Fruit fly (Drosophila melanogaster): Measurements from ENCODE around the gene Nep4.
A peak's percentile ranks its signal among the peaks of the same experiment; 100 is the strongest.

Nep4 gene

dm6 chr3R:20652350-20652749 lies 7.4 kb downstream of the Nep4 start, which contains the start of gene GluRIID:
GluRIID (minus strand) TSS chr3R:20652450.
- TF ChIP-seq rgr (GFP tag; optimal IDR thresholded peaks at IDR 0.05): peak; percentile 4
- TF ChIP-seq foxo (GFP tag; optimal IDR thresholded peaks at IDR 0.05): no peak

dm6 chr3R:20648616-20649015 lies 11.1 kb downstream of the Nep4 start, which contains the start of gene GluRIIE:
GluRIIE (minus strand) TSS chr3R:20648716.
- TF ChIP-seq sv (GFP tag; optimal IDR thresholded peaks at IDR 0.05): no peak
- TF ChIP-seq dl (GFP tag; optimal IDR thresholded peaks at IDR 0.05; ENCODE audit: insufficient read depth in 1 of 2, partially characterized antibody in 2 of 2): no peak
- TF ChIP-seq br (GFP tag; optimal IDR thresholded peaks at IDR 0.05): no peak
- no peak for TF ChIP-seq dmrt93B (GFP tag; optimal IDR thresholded peaks at IDR 0.05)
- no peak for TF ChIP-seq Rel (GFP tag; optimal IDR thresholded peaks at IDR 0.05)
- no peak for TF ChIP-seq Rel (tag; optimal IDR thresholded peaks at IDR 0.05)
- TF ChIP-seq tai (GFP tag; optimal IDR thresholded peaks at IDR 0.05): no peak
- no peak for TF ChIP-seq jim (GFP tag; optimal IDR thresholded peaks at IDR 0.05)
- no peak for TF ChIP-seq OdsH (GFP tag; optimal IDR thresholded peaks at IDR 0.05)
- TF ChIP-seq h (GFP tag; optimal IDR thresholded peaks at IDR 0.05): no peak
- TF ChIP-seq fru (GFP tag; optimal IDR thresholded peaks at IDR 0.05): no peak
- TF ChIP-seq Jra (GFP tag; optimal IDR thresholded peaks at IDR 0.05): no peak
- TF ChIP-seq N (GFP tag; optimal IDR thresholded peaks at IDR 0.05): no peak

DNA sequence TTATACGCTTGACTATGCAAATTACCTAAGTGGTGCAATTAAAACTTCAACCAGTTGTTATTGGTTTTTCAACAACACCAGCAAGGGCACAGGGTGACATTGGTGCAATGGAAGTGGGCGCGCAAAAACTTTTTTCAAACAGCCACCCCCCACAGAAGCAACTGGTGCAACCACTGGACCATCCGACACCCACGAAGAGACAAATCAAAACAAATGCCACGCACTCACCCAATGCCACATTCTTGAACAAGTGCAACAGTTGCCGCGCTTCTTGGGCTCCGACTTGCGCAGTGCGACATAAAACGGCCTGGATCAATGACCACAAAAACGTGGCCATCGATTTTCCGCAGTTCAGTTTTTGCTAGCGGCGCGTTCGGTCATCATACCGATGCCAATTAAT lies 24.0 kb downstream of the Nep4 start:
- TF ChIP-seq Myc (optimal IDR thresholded peaks at IDR 0.05) (peak; percentile 11), tai (GFP tag; optimal IDR thresholded peaks at IDR 0.05) (no peak)

dm6 chr3R:20634674-20635594 lies 24.8 kb downstream of the Nep4 start, which contains the start of the genes Pi3K92E and Lrrk:
Pi3K92E (minus strand) TSS chr3R:20634732.
Lrrk (plus strand) TSS chr3R:20635480.
- no peak for TF ChIP-seq woc (GFP tag; optimal IDR thresholded peaks at IDR 0.05)
- TF ChIP-seq psq (GFP tag; optimal IDR thresholded peaks at IDR 0.05): no peak
- peak; percentile 18 for TF ChIP-seq CG9705 (GFP tag; optimal IDR thresholded peaks at IDR 0.05)
- TF ChIP-seq Dfd (GFP tag; optimal IDR thresholded peaks at IDR 0.05): no peak
- TF ChIP-seq usp (GFP tag; optimal IDR thresholded peaks at IDR 0.05): no peak
- TF ChIP-seq Vsx2 (GFP tag; optimal IDR thresholded peaks at IDR 0.05; ENCODE audit: partially characterized antibody): no peak
- TF ChIP-seq Abd-B (GFP tag; optimal IDR thresholded peaks at IDR 0.05): no peak
- no peak for TF ChIP-seq dl (GFP tag; optimal IDR thresholded peaks at IDR 0.05; ENCODE audit: insufficient read depth in 1 of 2, partially characterized antibody in 2 of 2)
- TF ChIP-seq Hnf4 (GFP tag; optimal IDR thresholded peaks at IDR 0.05): no peak
- TF ChIP-seq CrebA (GFP tag; optimal IDR thresholded peaks at IDR 0.05; ENCODE audit: borderline replicate concordance): no peak
- no peak for TF ChIP-seq tai (GFP tag; optimal IDR thresholded peaks at IDR 0.05)
- peak; percentile 12 for TF ChIP-seq h (GFP tag; optimal IDR thresholded peaks at IDR 0.05)
- TF ChIP-seq sv (GFP tag; optimal IDR thresholded peaks at IDR 0.05): no peak
- no peak for TF ChIP-seq dmrt93B (GFP tag; optimal IDR thresholded peaks at IDR 0.05)
- peak; percentile 11 for TF ChIP-seq Hr83 (GFP tag; optimal IDR thresholded peaks at IDR 0.05; ENCODE audit: poor library complexity, severe bottlenecking)
- no peak for TF ChIP-seq ey (GFP tag; optimal IDR thresholded peaks at IDR 0.05)
- peak; percentile 36 for TF ChIP-seq HLH106 (tag; optimal IDR thresholded peaks at IDR 0.05)
- no peak for TF ChIP-seq Myc (optimal IDR thresholded peaks at IDR 0.05)
- TF ChIP-seq brk (GFP tag; optimal IDR thresholded peaks at IDR 0.05): no peak

DNA sequence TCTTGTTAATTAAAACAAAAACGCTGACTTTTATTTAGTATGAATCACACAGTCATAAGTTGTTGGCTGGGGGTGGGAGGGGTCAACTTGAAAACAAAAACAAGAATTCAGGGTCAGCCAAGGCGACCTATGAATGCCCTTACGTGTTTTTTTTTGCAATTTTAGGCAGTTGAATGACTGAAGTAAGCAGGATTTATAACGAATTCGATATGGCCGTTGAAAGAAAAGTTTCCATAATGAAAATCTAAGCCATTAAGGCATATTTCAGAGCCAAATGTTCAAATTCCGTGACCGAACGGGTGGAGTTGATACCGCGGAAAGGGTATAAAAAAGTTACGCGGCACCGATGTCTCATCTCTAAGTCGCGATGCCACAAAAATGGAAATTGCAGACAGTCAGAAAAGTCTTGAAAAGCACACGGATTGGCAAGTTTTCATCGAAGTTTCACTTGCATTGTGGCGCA lies 25.7 kb downstream of the Nep4 start:
- peak; percentile 79 for TF ChIP-seq OdsH (GFP tag; optimal IDR thresholded peaks at IDR 0.05)
- peak; percentile 41 for TF ChIP-seq CG32264 (GFP tag; optimal IDR thresholded peaks at IDR 0.05)
- no peak for TF ChIP-seq Hr78 (GFP tag; optimal IDR thresholded peaks at IDR 0.05)
- TF ChIP-seq ey (GFP tag; optimal IDR thresholded peaks at IDR 0.05): peak; percentile 76
- TF ChIP-seq usp (GFP tag; optimal IDR thresholded peaks at IDR 0.05): no peak
- TF ChIP-seq Sp1 (GFP tag; optimal IDR thresholded peaks at IDR 0.05): no peak
- TF ChIP-seq Jra (GFP tag; optimal IDR thresholded peaks at IDR 0.05): peak; percentile 69
- TF ChIP-seq woc (GFP tag; optimal IDR thresholded peaks at IDR 0.05): peak; percentile 97
- TF ChIP-seq Hnf4 (GFP tag; optimal IDR thresholded peaks at IDR 0.05): no peak
- peak; percentile 62 for TF ChIP-seq psq (GFP tag; optimal IDR thresholded peaks at IDR 0.05)
- TF ChIP-seq CG9705 (GFP tag; optimal IDR thresholded peaks at IDR 0.05): peak; percentile 37
- TF ChIP-seq jim (GFP tag; optimal IDR thresholded peaks at IDR 0.05): no peak
- TF ChIP-seq sv (GFP tag; optimal IDR thresholded peaks at IDR 0.05): peak; percentile 19
- peak; percentile 86 for TF ChIP-seq br (GFP tag; optimal IDR thresholded peaks at IDR 0.05)

Data from whole organism, wandering third instar larva.